Worm (Caenorhabditis elegans): ENCODE results near the gene pmk-3.

Gene pmk-3

ce11 chrIV:8127430-8127829, 11.6 kb upstream of the pmk-3 start:
- no peak for TF ChIP-seq T23F11.4 (GFP tag; optimal IDR thresholded peaks at IDR 0.05)
- no peak for TF ChIP-seq nhr-11 (tag; optimal IDR thresholded peaks at IDR 0.05)
- no peak for TF ChIP-seq ceh-30 (tag; optimal IDR thresholded peaks at IDR 0.05)
- TF ChIP-seq ceh-31 (tag; optimal IDR thresholded peaks at IDR 0.05), result no peak
- TF ChIP-seq F13H6.1 (tag; optimal IDR thresholded peaks at IDR 0.05), result no peak
- no peak for TF ChIP-seq sox-4 (tag; optimal IDR thresholded peaks at IDR 0.05)
- TF ChIP-seq sox-2 (GFP tag; IDR thresholded peaks at IDR 0.05), result no peak

- TF ChIP-seq T23F11.4 (GFP tag; optimal IDR thresholded peaks at IDR 0.05) (no peak), sox-4 (tag; optimal IDR thresholded peaks at IDR 0.05) (no peak), gmeb-2 (tag; optimal IDR thresholded peaks at IDR 0.05) (no peak), hlh-15 (tag; optimal IDR thresholded peaks at IDR 0.05) (no peak), tbx-7 (tag; optimal IDR thresholded peaks at IDR 0.05) (no peak), dmd-4 (tag; optimal IDR thresholded peaks at IDR 0.05; ENCODE audit: borderline replicate concordance) (no peak), tbx-2 (tag; optimal IDR thresholded peaks at IDR 0.05) (no peak), ceh-18 (tag; optimal IDR thresholded peaks at IDR 0.05) (no peak), K09A11.1 (tag; optimal IDR thresholded peaks at IDR 0.05; ENCODE audit: insufficient read depth) (no peak), syd-9 (tag; optimal IDR thresholded peaks at IDR 0.05) (no peak), fkh-6 (tag; optimal IDR thresholded peaks at IDR 0.05) (no peak), pha-4 (tag; optimal IDR thresholded peaks at IDR 0.05) (no peak), pqm-1 (tag; optimal IDR thresholded peaks at IDR 0.05) (no peak), C38D4.7 (GFP tag; optimal IDR thresholded peaks at IDR 0.05) (no peak), ets-4 (tag; optimal IDR thresholded peaks at IDR 0.05) (no peak), sox-2 (GFP tag; IDR thresholded peaks at IDR 0.05) (no peak)
Observed at ce11 chrIV:8130131-8130611, 8.8 kb upstream of the pmk-3 start, which contains the start of the genes ndub-11 and moc-3. TSS of gene ndub-11 (minus strand) at chrIV:8130231. TSS of gene moc-3 (plus strand) at chrIV:8130561.

- peak; percentile 58 for TF ChIP-seq elt-2 (tag; optimal IDR thresholded peaks at IDR 0.05)
- TF ChIP-seq ceh-19 (GFP tag; optimal IDR thresholded peaks at IDR 0.05), result no peak
- TF ChIP-seq pax-1 (tag; optimal IDR thresholded peaks at IDR 0.05), result peak; percentile 74
- peak; percentile 31 for TF ChIP-seq dve-1 (tag; optimal IDR thresholded peaks at IDR 0.05)
Observed at ce11 chrIV:8133536-8133935, 5.5 kb upstream of the pmk-3 start, which contains the start of gene sph-1. TSS of gene sph-1 (minus strand) at chrIV:8133558.

- TF ChIP-seq rnt-1 (tag; optimal IDR thresholded peaks at IDR 0.05) (peak; percentile 50), T23F11.4 (GFP tag; optimal IDR thresholded peaks at IDR 0.05) (no peak), unc-55 (GFP tag; optimal IDR thresholded peaks at IDR 0.05) (peak; percentile 17), elt-2 (tag; optimal IDR thresholded peaks at IDR 0.05) (peak; percentile 36), ref-2 (tag; optimal IDR thresholded peaks at IDR 0.05) (peak; percentile 56), nfya-1 (tag; optimal IDR thresholded peaks at IDR 0.05) (peak; percentile 60), hlh-30 (tag; optimal IDR thresholded peaks at IDR 0.05; ENCODE audit: insufficient read depth) (peak; percentile 41), Y22D7AL.16 (tag; optimal IDR thresholded peaks at IDR 0.05) (no peak), tbx-2 (tag; optimal IDR thresholded peaks at IDR 0.05) (peak; percentile 55), unc-42 (tag; optimal IDR thresholded peaks at IDR 0.05) (peak; percentile 4), ceh-31 (tag; optimal IDR thresholded peaks at IDR 0.05) (peak; percentile 55), pat-9 (tag; optimal IDR thresholded peaks at IDR 0.05) (no peak), ceh-34 (tag; optimal IDR thresholded peaks at IDR 0.05) (peak; percentile 34), ceh-18 (tag; optimal IDR thresholded peaks at IDR 0.05) (peak; percentile 79)
Observed at ce11 chrIV:8136005-8136512, 3.0 kb upstream of the pmk-3 start, which contains the start of the genes isp-1 and islo-1. TSS of gene isp-1 (minus strand) at chrIV:8136055. TSS of gene islo-1 (plus strand) at chrIV:8136389.

ce11 chrIV:8136548-8136947, 2.5 kb upstream of the pmk-3 start:
- TF ChIP-seq nfya-1 (tag; optimal IDR thresholded peaks at IDR 0.05), result no peak
- TF ChIP-seq ref-2 (tag; optimal IDR thresholded peaks at IDR 0.05), result no peak
- TF ChIP-seq che-1 (tag; optimal IDR thresholded peaks at IDR 0.05), result no peak
- TF ChIP-seq sox-2 (GFP tag; IDR thresholded peaks at IDR 0.05), result no peak
- TF ChIP-seq ztf-16 (tag; optimal IDR thresholded peaks at IDR 0.05), result no peak

Data from whole organism, late embryonic.